Worm (Caenorhabditis elegans) whole organism, midembryonic: ENCODE measurements around the gene str-74.

Experiments
- T22C8.4 ChIP-seq: fragments of 200-800 bp; sonication (Bioruptor generic); IDR thresholded peaks from 2 replicates; pipeline ENCODE4 v1.3.6; 2022; ENCODE audit warnings: missing genetic modification characterization, missing compliant biosample characterization
- cog-1 ChIP-seq: sonication (generic microtip); optimal IDR thresholded peaks from 2 replicates; lab custom pipeline; 2016; ENCODE audit warnings: missing genetic modification characterization, missing compliant biosample characterization
- flt-1 ChIP-seq: fragments of 200-800 bp; sonication (Bioruptor generic); IDR thresholded peaks from 2 replicates; pipeline ENCODE4 v1.3.6; 2022; ENCODE audit warnings: missing genetic modification characterization, missing compliant biosample characterization
- klf-2 ChIP-seq: fragments of 200-800 bp; sonication (Bioruptor generic); conservative IDR thresholded peaks from 2 replicates; pipeline ENCODE4 v1.3.6; 2022; ENCODE audit warnings: missing genetic modification reagents, missing genetic modification characterization, missing compliant biosample characterization
- med-1 ChIP-seq: sonication (generic microtip); optimal IDR thresholded peaks from 2 replicates; lab custom pipeline; 2017; ENCODE audit warnings: missing genetic modification characterization, mild to moderate bottlenecking, missing compliant biosample characterization, antibody characterized with exemption, missing genetic modification reagents; ENCODE audit not compliant: insufficient read depth
- ref-1 ChIP-seq: fragments of 200-800 bp; sonication (Bioruptor generic); conservative IDR thresholded peaks from 2 replicates; pipeline ENCODE4 v1.3.6; 2022; ENCODE audit warnings: missing genetic modification reagents, missing genetic modification characterization, missing compliant biosample characterization
- tab-1 ChIP-seq: fragments of 200-800 bp; sonication (Bioruptor generic); IDR thresholded peaks from 2 replicates; pipeline ENCODE4 v1.3.6; 2022; ENCODE audit warnings: missing genetic modification characterization, missing compliant biosample characterization
- ztf-23 ChIP-seq: fragments of 200-800 bp; sonication (Bioruptor generic); IDR thresholded peaks from 2 replicates; pipeline ENCODE4 v1.3.6; 2022; ENCODE audit warnings: missing genetic modification reagents, missing genetic modification characterization, missing compliant biosample characterization
- ztf-29 ChIP-seq: fragments of 200-800 bp; sonication (Bioruptor generic); IDR thresholded peaks from 2 replicates; pipeline ENCODE4 v1.3.6; 2022; ENCODE audit warnings: missing genetic modification reagents, missing genetic modification characterization, missing compliant biosample characterization

str-74 gene

ce11 chrX:10227217-10227616 is 13.6 kb downstream of the str-74 start:
- TF ChIP-seq ref-1 (GFP tag; lab: Robert Waterston, UW) (no peak), ztf-23 (GFP tag; lab: Robert Waterston, UW) (no peak), cog-1 (no peak), ztf-29 (GFP tag; lab: Robert Waterston, UW) (no peak)

ce11 chrX:10225845-10226244 is 15.0 kb downstream of the str-74 start:
- no peak for TF ChIP-seq klf-2 (GFP tag; lab: Robert Waterston, UW)
- no peak for TF ChIP-seq ref-1 (GFP tag; lab: Robert Waterston, UW)
- no peak for TF ChIP-seq ztf-29 (GFP tag; lab: Robert Waterston, UW)
- TF ChIP-seq T22C8.4 (GFP tag; lab: Robert Waterston, UW): no peak
- TF ChIP-seq med-1 (GFP tag; lab: Kevin White, UChicago): no peak

- TF ChIP-seq tab-1 (GFP tag; lab: Robert Waterston, UW): no peak
- TF ChIP-seq ztf-29 (GFP tag; lab: Robert Waterston, UW): no peak
- TF ChIP-seq med-1 (GFP tag; lab: Kevin White, UChicago): no peak
- no peak for TF ChIP-seq ztf-23 (GFP tag; lab: Robert Waterston, UW)
- no peak for TF ChIP-seq klf-2 (GFP tag; lab: Robert Waterston, UW)
- TF ChIP-seq T22C8.4 (GFP tag; lab: Robert Waterston, UW): no peak
- no peak for TF ChIP-seq flt-1 (GFP tag; lab: Robert Waterston, UW)
- TF ChIP-seq ref-1 (GFP tag; lab: Robert Waterston, UW): no peak
- TF ChIP-seq cog-1: no peak
Measured at ce11 chrX:10219184-10219705, 21.6 kb downstream of the str-74 start.

ce11 chrX:10218779-10219178 is 22.1 kb downstream of the str-74 start, which contains the start of gene F44A6.5:
Gene F44A6.5, minus strand, starts transcription at chrX:10218929.
- TF ChIP-seq ref-1 (GFP tag; lab: Robert Waterston, UW) (no peak), ztf-23 (GFP tag; lab: Robert Waterston, UW) (no peak), klf-2 (GFP tag; lab: Robert Waterston, UW) (no peak), cog-1 (no peak), tab-1 (GFP tag; lab: Robert Waterston, UW) (no peak), T22C8.4 (GFP tag; lab: Robert Waterston, UW) (no peak), ztf-29 (GFP tag; lab: Robert Waterston, UW) (no peak), flt-1 (GFP tag; lab: Robert Waterston, UW) (no peak), med-1 (GFP tag; lab: Kevin White, UChicago) (no peak)

- TF ChIP-seq ztf-23 (GFP tag; lab: Robert Waterston, UW): no peak
- no peak for TF ChIP-seq klf-2 (GFP tag; lab: Robert Waterston, UW)
- no peak for TF ChIP-seq cog-1
- no peak for TF ChIP-seq T22C8.4 (GFP tag; lab: Robert Waterston, UW)
- no peak for TF ChIP-seq tab-1 (GFP tag; lab: Robert Waterston, UW)
- no peak for TF ChIP-seq ref-1 (GFP tag; lab: Robert Waterston, UW)
- no peak for TF ChIP-seq flt-1 (GFP tag; lab: Robert Waterston, UW)
Measured at ce11 chrX:10216857-10217256, 24.0 kb downstream of the str-74 start.

ce11 chrX:10216344-10216743 is 24.5 kb downstream of the str-74 start:
- TF ChIP-seq ref-1 (GFP tag; lab: Robert Waterston, UW) (no peak), flt-1 (GFP tag; lab: Robert Waterston, UW) (no peak), ztf-29 (GFP tag; lab: Robert Waterston, UW) (no peak), cog-1 (no peak), T22C8.4 (GFP tag; lab: Robert Waterston, UW) (no peak), med-1 (GFP tag; lab: Kevin White, UChicago) (no peak), tab-1 (GFP tag; lab: Robert Waterston, UW) (no peak), ztf-23 (GFP tag; lab: Robert Waterston, UW) (no peak), klf-2 (GFP tag; lab: Robert Waterston, UW) (no peak)

- 0 out of 2 replicates have a peak, but pooled peaks have one; percentile 37 for TF ChIP-seq T22C8.4 (GFP tag; lab: Robert Waterston, UW)
- TF ChIP-seq med-1 (GFP tag; lab: Kevin White, UChicago): no peak
Measured at ce11 chrX:10215429-10215828, 25.4 kb downstream of the str-74 start, which contains the start of gene F44A6.4. Gene F44A6.4, minus strand, starts transcription at chrX:10215495.

- TF ChIP-seq T22C8.4 (GFP tag; lab: Robert Waterston, UW) (no peak), klf-2 (GFP tag; lab: Robert Waterston, UW) (no peak), ztf-23 (GFP tag; lab: Robert Waterston, UW) (no peak), tab-1 (GFP tag; lab: Robert Waterston, UW) (no peak), ztf-29 (GFP tag; lab: Robert Waterston, UW) (no peak), flt-1 (GFP tag; lab: Robert Waterston, UW) (no peak), med-1 (GFP tag; lab: Kevin White, UChicago) (no peak), ref-1 (GFP tag; lab: Robert Waterston, UW) (no peak), cog-1 (no peak)
Measured at ce11 chrX:10212469-10212868, 28.4 kb downstream of the str-74 start, which contains the start of gene F44A6.3. Gene F44A6.3, plus strand, starts transcription at chrX:10212769.

ce11 chrX:10208481-10208880 is 32.4 kb downstream of the str-74 start:
- TF ChIP-seq ztf-29 (GFP tag; lab: Robert Waterston, UW) (no peak), flt-1 (GFP tag; lab: Robert Waterston, UW) (no peak), klf-2 (GFP tag; lab: Robert Waterston, UW) (no peak), ref-1 (GFP tag; lab: Robert Waterston, UW) (no peak), cog-1 (no peak), tab-1 (GFP tag; lab: Robert Waterston, UW) (no peak), med-1 (GFP tag; lab: Kevin White, UChicago) (no peak), T22C8.4 (GFP tag; lab: Robert Waterston, UW) (no peak), ztf-23 (GFP tag; lab: Robert Waterston, UW) (no peak)
